Worm (Caenorhabditis elegans): ENCODE results near the gene tag-342.

The tag-342 gene

ce11 chrIII:9490783-9491547, 23.0 kb downstream of the tag-342 start, which contains the start of the genes dars-1 and ctr-9:
TSS of gene dars-1 (minus strand) at chrIII:9491215.
TSS of gene ctr-9 (plus strand) at chrIII:9491396.
- no peak for TF ChIP-seq unc-62 (GFP tag; optimal IDR thresholded peaks at IDR 0.05)

DNA sequence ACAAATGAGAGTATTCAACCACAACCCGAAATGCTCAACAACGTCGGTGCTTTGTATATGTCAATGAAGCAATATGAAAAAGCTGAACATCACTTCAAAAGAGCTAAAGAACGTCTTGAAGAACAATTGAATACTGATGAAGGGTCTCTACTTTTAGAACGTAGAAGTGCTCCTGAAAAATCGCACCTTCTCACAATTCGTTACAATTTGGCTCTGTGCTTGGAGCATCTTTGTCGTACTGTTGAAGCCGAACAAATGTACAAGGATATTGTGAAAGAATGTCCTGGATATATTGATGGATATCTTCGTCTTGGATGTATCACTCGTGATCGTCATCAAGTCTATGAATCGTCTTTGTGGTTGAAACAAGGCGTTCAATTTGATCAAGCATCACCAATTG, 26.3 kb downstream of the tag-342 start:
- no peak for TF ChIP-seq unc-62 (GFP tag; optimal IDR thresholded peaks at IDR 0.05)

DNA sequence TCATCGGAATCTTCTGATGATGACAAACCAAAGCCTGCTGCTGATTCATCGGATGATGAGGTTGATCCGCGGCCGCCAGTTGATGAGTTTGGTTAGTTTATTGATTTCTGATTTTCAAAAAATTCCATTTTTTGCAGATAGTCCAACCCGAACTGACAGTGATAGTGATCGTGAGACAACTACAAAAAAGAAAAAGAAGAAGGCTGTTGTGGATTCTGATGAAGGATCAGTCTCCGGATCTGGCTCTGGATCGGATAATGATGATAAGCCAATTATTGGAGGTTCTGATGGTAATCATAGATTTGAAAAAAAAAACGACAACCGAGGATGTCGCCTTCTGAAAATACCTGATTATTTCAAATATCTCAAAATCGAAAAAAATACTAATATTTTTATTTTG, 28.1 kb downstream of the tag-342 start:
- TF ChIP-seq unc-62 (GFP tag; optimal IDR thresholded peaks at IDR 0.05) = no peak

- no peak for TF ChIP-seq unc-62 (GFP tag; optimal IDR thresholded peaks at IDR 0.05)
These were observed 29.5 kb downstream of the tag-342 start for ce11 chrIII:9497412-9497811.

ce11 chrIII:9500267-9500666, 32.3 kb downstream of the tag-342 start, which contains the start of gene sod-4:
TSS of gene sod-4 (minus strand) at chrIII:9500375.
- no peak for TF ChIP-seq unc-62 (GFP tag; optimal IDR thresholded peaks at IDR 0.05)

DNA sequence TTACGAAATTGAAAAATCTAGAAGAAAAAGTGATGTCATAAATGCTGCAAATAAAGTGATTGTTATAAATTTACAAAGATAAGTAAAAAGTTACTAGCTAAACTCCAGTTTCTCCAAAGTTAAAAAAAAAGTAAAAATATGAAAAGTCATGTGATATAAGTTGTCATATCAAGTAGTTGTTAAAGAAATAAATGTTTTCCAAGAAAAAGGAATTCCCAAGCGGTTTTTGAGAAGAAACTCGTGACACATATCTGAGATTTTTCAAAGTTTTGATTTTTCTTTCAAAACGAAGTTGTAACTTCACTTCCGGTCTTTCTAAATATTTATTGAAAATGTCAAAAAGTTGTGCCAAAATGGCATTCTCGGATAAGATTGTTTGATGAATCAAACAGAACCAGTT, 33.1 kb downstream of the tag-342 start:
- TF ChIP-seq unc-62 (GFP tag; optimal IDR thresholded peaks at IDR 0.05) = no peak

ce11 chrIII:9502155-9502714, 34.3 kb downstream of the tag-342 start:
- no peak for TF ChIP-seq unc-62 (GFP tag; optimal IDR thresholded peaks at IDR 0.05)

- TF ChIP-seq unc-62 (GFP tag; optimal IDR thresholded peaks at IDR 0.05) = no peak
These were observed 36.4 kb downstream of the tag-342 start for ce11 chrIII:9504347-9504746.

ce11 chrIII:9507799-9508198, 39.8 kb downstream of the tag-342 start, which contains the start of gene vha-14:
TSS of gene vha-14 (plus strand) at chrIII:9508100.
- TF ChIP-seq unc-62 (GFP tag; optimal IDR thresholded peaks at IDR 0.05) = no peak

DNA sequence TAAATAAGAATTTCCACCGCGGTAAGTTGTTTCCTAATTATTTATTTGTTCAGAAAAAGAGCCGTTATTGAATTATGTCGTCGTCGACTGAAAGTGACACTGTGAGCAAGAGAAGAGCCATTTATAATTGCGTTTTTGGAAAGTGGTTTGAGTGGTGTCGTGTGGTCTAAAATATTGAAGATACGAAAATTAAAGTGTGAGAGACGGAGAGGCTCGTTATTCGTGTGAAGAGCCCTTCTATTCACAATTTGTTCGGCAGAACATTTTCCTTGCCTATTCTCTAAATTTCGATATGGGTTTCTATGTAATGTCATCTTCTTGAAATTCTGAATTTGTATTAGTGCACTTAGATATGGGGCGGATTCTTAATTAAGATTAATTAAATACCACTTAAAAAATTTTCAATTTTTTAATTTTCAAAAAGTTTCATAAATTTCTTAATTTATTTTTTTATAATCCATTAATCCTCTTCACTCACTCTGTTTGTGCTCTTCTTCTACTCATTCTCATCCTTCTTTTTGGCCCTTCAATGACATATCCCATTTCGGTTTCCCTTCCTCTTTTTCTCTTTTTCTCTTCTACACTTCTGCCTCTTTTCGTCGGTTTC, 41.9 kb downstream of the tag-342 start:
- TF ChIP-seq unc-62 (GFP tag; optimal IDR thresholded peaks at IDR 0.05) = no peak

ce11 chrIII:9511055-9511520, 43.1 kb downstream of the tag-342 start, which contains the start of gene F55H2.5:
TSS of gene F55H2.5 (plus strand) at chrIII:9511470.
- TF ChIP-seq unc-62 (GFP tag; optimal IDR thresholded peaks at IDR 0.05) = no peak

- TF ChIP-seq unc-62 (GFP tag; optimal IDR thresholded peaks at IDR 0.05) = no peak
These were observed 43.7 kb downstream of the tag-342 start for ce11 chrIII:9511660-9512059.

ce11 chrIII:9513006-9513405, 45.0 kb downstream of the tag-342 start:
- no peak for TF ChIP-seq unc-62 (GFP tag; optimal IDR thresholded peaks at IDR 0.05)

ce11 chrIII:9513569-9513968, 45.6 kb downstream of the tag-342 start, which contains the start of gene F55H2.8:
TSS of gene F55H2.8 (plus strand) at chrIII:9513869.
- no peak for TF ChIP-seq unc-62 (GFP tag; optimal IDR thresholded peaks at IDR 0.05)

DNA sequence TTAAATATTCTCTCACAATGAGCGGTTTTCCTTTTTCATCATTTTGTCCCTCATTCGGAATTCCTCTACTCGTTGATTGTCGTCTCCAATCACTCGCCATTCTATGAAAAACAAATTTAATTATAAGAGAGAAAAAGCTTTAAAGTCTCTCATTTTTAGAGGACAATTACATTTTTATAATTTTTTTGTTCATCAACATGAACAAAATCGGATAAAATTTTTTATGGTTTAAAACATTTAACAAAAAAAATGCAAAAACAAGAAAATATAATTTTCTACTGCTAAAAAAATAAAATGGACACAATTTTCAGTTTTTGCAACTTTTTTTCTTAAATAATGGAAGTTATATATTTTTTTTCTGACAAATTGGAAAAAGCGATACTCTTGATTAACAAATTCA, 48.2 kb downstream of the tag-342 start, which contains the start of gene F55H2.7:
Gene F55H2.7, minus strand, starts transcription at position 101 of the 400 bp plus-strand sequence.
- TF ChIP-seq unc-62 (GFP tag; optimal IDR thresholded peaks at IDR 0.05) = no peak
